Worm (Caenorhabditis elegans): ENCODE measurements around the gene mstr-2.

- TF ChIP-seq tbx-37 (GFP tag; conservative IDR thresholded peaks at IDR 0.05), result no peak
- no peak for TF ChIP-seq ama-1 (optimal IDR thresholded peaks at IDR 0.05)
- no peak for TF ChIP-seq ets-7 (tag; optimal IDR thresholded peaks at IDR 0.05)
- no peak for TF ChIP-seq F13C5.2 (tag; optimal IDR thresholded peaks at IDR 0.05)
- TF ChIP-seq aly-1 (tag; optimal IDR thresholded peaks at IDR 0.05), result no peak
- TF ChIP-seq hmg-4 (GFP tag; optimal IDR thresholded peaks at IDR 0.05), result no peak
- TF ChIP-seq tra-4 (tag; optimal IDR thresholded peaks at IDR 0.05), result no peak
- TF ChIP-seq sea-1 (GFP tag; conservative IDR thresholded peaks at IDR 0.05), result no peak
- no peak for TF ChIP-seq ceh-13 (GFP tag; optimal IDR thresholded peaks at IDR 0.05)
- no peak for TF ChIP-seq flt-1 (GFP tag; IDR thresholded peaks at IDR 0.05)
- TF ChIP-seq hmbx-1 (tag; optimal IDR thresholded peaks at IDR 0.05), result no peak
- TF ChIP-seq ceh-36 (tag; optimal IDR thresholded peaks at IDR 0.05), result no peak
These were observed 7.9 kb downstream of the mstr-2 start for ce11 chrIII:4476806-4477205.
